Fruit fly (Drosophila melanogaster) whole organism, embryonic: ENCODE measurements around the gene CG34242.

ENCODE experiments used
- Awh ChIP-seq: fragments of 200-800 bp; sonication (Bioruptor generic); IDR thresholded peaks from 2 replicates; pipeline ENCODE4, ENCODE4 v1.3.6; 2022; ENCODE audit warnings: missing biosample characterization, missing genetic modification characterization
- Bdp1 ChIP-seq: fragments of 200-800 bp; sonication (Bioruptor generic); optimal IDR thresholded peaks from 3 replicates; lab custom pipeline; 2016; ENCODE audit warnings: missing biosample characterization, missing genetic modification characterization
- CG10274 ChIP-seq: fragments of 200-800 bp; sonication (Bioruptor generic); optimal IDR thresholded peaks from 3 replicates; lab custom pipeline; 2017; ENCODE audit warnings: missing biosample characterization, mild to moderate bottlenecking, missing genetic modification characterization
- CG10959 ChIP-seq: fragments of 200-800 bp; sonication (Bioruptor generic); IDR thresholded peaks from 2 replicates; pipeline ENCODE4 v1.3.6; 2022; ENCODE audit warnings: missing biosample characterization, missing genetic modification characterization
- CG11560 ChIP-seq: fragments of 200-800 bp; sonication (Bioruptor generic); IDR thresholded peaks from 3 replicates; pipeline ENCODE4 v1.3.6; 2022; ENCODE audit warnings: missing biosample characterization, missing genetic modification characterization
- CG12104 ChIP-seq: fragments of 200-800 bp; sonication (Bioruptor generic); optimal IDR thresholded peaks from 3 replicates; lab custom pipeline; 2016; ENCODE audit warnings: missing biosample characterization, missing genetic modification characterization
- CG12219 ChIP-seq: fragments of 200-800 bp; sonication (Bioruptor generic); optimal IDR thresholded peaks from 3 replicates; lab custom pipeline; 2018; ENCODE audit warnings: missing biosample characterization, mild to moderate bottlenecking, missing genetic modification characterization
- CG15073 ChIP-seq: fragments of 200-800 bp; sonication (Bioruptor generic); optimal IDR thresholded peaks from 2 replicates; lab custom pipeline; 2016; ENCODE audit warnings: missing biosample characterization, missing genetic modification characterization
- CG17912 ChIP-seq: fragments of 200-800 bp; sonication (Bioruptor generic); optimal IDR thresholded peaks from 2 replicates; lab custom pipeline; 2018; ENCODE audit warnings: missing biosample characterization, mild to moderate bottlenecking, missing genetic modification characterization
- CG18262 ChIP-seq: fragments of 200-800 bp; optimal IDR thresholded peaks from 3 replicates; lab custom pipeline; 2019; ENCODE audit warnings: missing biosample characterization, mild to moderate bottlenecking, missing genetic modification characterization, moderate library complexity
- CG2202 ChIP-seq: fragments of 200-800 bp; sonication (Bioruptor generic); optimal IDR thresholded peaks from 2 replicates; lab custom pipeline; 2018; ENCODE audit warnings: missing biosample characterization, mild to moderate bottlenecking, missing genetic modification characterization
- CG30020 ChIP-seq: fragments of 200-800 bp; optimal IDR thresholded peaks from 2 replicates; lab custom pipeline; 2019; ENCODE audit warnings: missing biosample characterization, mild to moderate bottlenecking, missing genetic modification characterization, moderate library complexity
- CG32532 ChIP-seq: fragments of 200-800 bp; sonication (Bioruptor generic); IDR thresholded peaks from 2 replicates; pipeline ENCODE4 v1.3.6; 2022; ENCODE audit warnings: missing biosample characterization, missing genetic modification characterization
- CG3726 ChIP-seq: fragments of 200-800 bp; sonication (Bioruptor generic); IDR thresholded peaks from 3 replicates; pipeline ENCODE4, ENCODE4 v1.3.6; 2022; ENCODE audit warnings: missing biosample characterization, missing genetic modification characterization
- CG3838 ChIP-seq: fragments of 200-800 bp; sonication (Bioruptor generic); optimal IDR thresholded peaks from 3 replicates; lab custom pipeline; 2016; ENCODE audit warnings: missing biosample characterization, missing genetic modification characterization
- CG4282 ChIP-seq: fragments of 200-800 bp; sonication (Bioruptor generic); optimal IDR thresholded peaks from 2 replicates; lab custom pipeline; 2016; ENCODE audit warnings: missing biosample characterization, missing genetic modification characterization
- CG4360 ChIP-seq: fragments of 200-800 bp; sonication (Bioruptor generic); IDR thresholded peaks from 2 replicates; pipeline ENCODE4 v1.3.6; 2022; ENCODE audit warnings: missing biosample characterization, missing genetic modification characterization
- CG5245 ChIP-seq: fragments of 200-800 bp; sonication (Bioruptor generic); optimal IDR thresholded peaks from 3 replicates; lab custom pipeline; 2016; ENCODE audit warnings: missing biosample characterization, missing genetic modification characterization
- CG7745 ChIP-seq: fragments of 200-800 bp; sonication (Bioruptor generic); optimal IDR thresholded peaks from 2 replicates; lab custom pipeline; 2018; ENCODE audit warnings: missing biosample characterization, mild to moderate bottlenecking, missing genetic modification characterization, moderate library complexity
- CG8089 ChIP-seq: fragments of 200-800 bp; sonication (Bioruptor generic); optimal IDR thresholded peaks from 3 replicates; lab custom pipeline; 2016; ENCODE audit warnings: missing biosample characterization, missing genetic modification characterization
- D19A ChIP-seq: fragments of 200-800 bp; optimal IDR thresholded peaks from 3 replicates; lab custom pipeline; 2019; ENCODE audit warnings: missing biosample characterization, mild to moderate bottlenecking, missing genetic modification characterization, moderate library complexity
- ERR ChIP-seq: fragments of 200-800 bp; sonication (Bioruptor generic); optimal IDR thresholded peaks from 2 replicates; lab custom pipeline; 2016; ENCODE audit warnings: missing biosample characterization, missing genetic modification characterization
- Kr ChIP-seq: fragments of 200-800 bp; sonication (Bioruptor generic); optimal IDR thresholded peaks from 2 replicates; lab custom pipeline; 2017; ENCODE audit warnings: missing biosample characterization, mild to moderate bottlenecking, missing genetic modification characterization
- Lhr ChIP-seq: fragments of 200-800 bp; sonication (Bioruptor generic); optimal IDR thresholded peaks from 3 replicates; lab custom pipeline; 2017; ENCODE audit warnings: mild to moderate bottlenecking, missing biosample characterization, missing genetic modification reagents, missing genetic modification characterization
- MBD-R2 ChIP-seq: fragments of 200-800 bp; sonication (Bioruptor generic); IDR thresholded peaks from 2 replicates; pipeline ENCODE4 v1.3.6; 2022; ENCODE audit warnings: missing biosample characterization, missing genetic modification characterization
- Mad ChIP-seq: fragments of 200-800 bp; sonication (Bioruptor generic); optimal IDR thresholded peaks from 2 replicates; lab custom pipeline; 2016; ENCODE audit warnings: missing biosample characterization, missing genetic modification characterization
- NC2β ChIP-seq: fragments of 200-800 bp; sonication (Bioruptor generic); optimal IDR thresholded peaks from 2 replicates; lab custom pipeline; 2016; ENCODE audit warnings: missing biosample characterization, missing genetic modification characterization
- NFAT ChIP-seq: fragments of 200-800 bp; sonication (Bioruptor generic); IDR thresholded peaks from 2 replicates; pipeline ENCODE4 v1.3.6; 2022; ENCODE audit warnings: missing biosample characterization, missing genetic modification characterization
- Neu2 ChIP-seq: fragments of 200-800 bp; sonication (Bioruptor generic); optimal IDR thresholded peaks from 3 replicates; lab custom pipeline; 2016; ENCODE audit warnings: missing biosample characterization, missing genetic modification characterization, borderline replicate concordance
- Nf-YB ChIP-seq: fragments of 200-800 bp; sonication (Bioruptor generic); optimal IDR thresholded peaks from 3 replicates; lab custom pipeline; 2019; ENCODE audit warnings: missing biosample characterization, mild to moderate bottlenecking, missing genetic modification characterization, moderate library complexity
- NfI ChIP-seq: fragments of 200-800 bp; sonication (Bioruptor generic); optimal IDR thresholded peaks from 3 replicates; lab custom pipeline; 2018; ENCODE audit warnings: missing biosample characterization, mild to moderate bottlenecking, missing genetic modification characterization, moderate library complexity
- Sox102F ChIP-seq: fragments of 200-800 bp; sonication (Bioruptor generic); optimal IDR thresholded peaks from 2 replicates; lab custom pipeline; 2018; ENCODE audit warnings: missing biosample characterization, mild to moderate bottlenecking, missing genetic modification characterization, moderate library complexity
- Xrp1 ChIP-seq: fragments of 200-800 bp; sonication (Bioruptor generic); IDR thresholded peaks from 2 replicates; pipeline ENCODE4 v1.3.6; 2022; ENCODE audit warnings: missing biosample characterization, missing genetic modification characterization
- az2 ChIP-seq: fragments of 200-800 bp; sonication (Bioruptor generic); optimal IDR thresholded peaks from 3 replicates; lab custom pipeline; 2016; ENCODE audit warnings: missing biosample characterization, missing genetic modification characterization
- croc ChIP-seq: fragments of 200-800 bp; sonication (Bioruptor generic); conservative IDR thresholded peaks from 3 replicates; pipeline ENCODE4 v1.3.6; 2022; ENCODE audit warnings: missing biosample characterization, missing genetic modification characterization
- crp ChIP-seq, 2 experiments: fragments of 200-800 bp; sonication (Bioruptor generic); optimal IDR thresholded peaks; 2 replicates in 1 of 2; 3 replicates in 1 of 2; lab custom pipeline; 2017; ENCODE audit warnings: missing biosample characterization in 2 of 2, missing genetic modification characterization in 2 of 2, mild to moderate bottlenecking in 1 of 2, moderate library complexity in 1 of 2
- emc ChIP-seq: fragments of 200-800 bp; sonication (Bioruptor generic); optimal IDR thresholded peaks from 2 replicates; lab custom pipeline; 2016; ENCODE audit warnings: missing biosample characterization, missing genetic modification characterization
- grn ChIP-seq: fragments of 200-800 bp; sonication (Bioruptor generic); optimal IDR thresholded peaks from 3 replicates; lab custom pipeline; 2017; ENCODE audit warnings: missing biosample characterization, missing genetic modification characterization
- gsb ChIP-seq: fragments of 200-800 bp; sonication (Bioruptor generic); IDR thresholded peaks from 2 replicates; pipeline ENCODE4 v1.3.6; 2022; ENCODE audit warnings: missing biosample characterization, missing genetic modification characterization
- h ChIP-seq: fragments of >200 bp; optimal IDR thresholded peaks from 2 replicates; lab custom pipeline; 2017
- kah ChIP-seq: fragments of 200-800 bp; sonication (Bioruptor generic); optimal IDR thresholded peaks from 2 replicates; lab custom pipeline; 2018; ENCODE audit warnings: missing biosample characterization, mild to moderate bottlenecking, missing genetic modification characterization
- nerfin-1 ChIP-seq: fragments of 200-800 bp; sonication (Bioruptor generic); optimal IDR thresholded peaks from 3 replicates; lab custom pipeline; 2019; ENCODE audit warnings: missing biosample characterization, mild to moderate bottlenecking, missing genetic modification characterization, moderate library complexity
- nmo ChIP-seq: fragments of 200-800 bp; sonication (Bioruptor generic); optimal IDR thresholded peaks from 2 replicates; lab custom pipeline; 2018; ENCODE audit warnings: missing biosample characterization, mild to moderate bottlenecking, missing genetic modification characterization, moderate library complexity
- nom ChIP-seq: fragments of 200-800 bp; sonication (Bioruptor generic); optimal IDR thresholded peaks from 2 replicates; lab custom pipeline; 2017; ENCODE audit warnings: missing biosample characterization, missing genetic modification characterization, mild to moderate bottlenecking, moderate library complexity, missing genetic modification reagents
- peb ChIP-seq: fragments of 200-800 bp; sonication (Bioruptor generic); IDR thresholded peaks from 2 replicates; pipeline ENCODE4 v1.3.6; 2022; ENCODE audit warnings: missing biosample characterization, missing genetic modification characterization
- pzg ChIP-seq: fragments of 200-800 bp; sonication (Bioruptor generic); optimal IDR thresholded peaks from 3 replicates; lab custom pipeline; 2018; ENCODE audit warnings: missing biosample characterization, mild to moderate bottlenecking, missing genetic modification characterization, moderate library complexity
- salm ChIP-seq: fragments of 200-800 bp; sonication (Bioruptor generic); optimal IDR thresholded peaks from 2 replicates; lab custom pipeline; 2018; ENCODE audit warnings: missing biosample characterization, mild to moderate bottlenecking, missing genetic modification characterization
- sisA ChIP-seq: fragments of 200-800 bp; sonication (Bioruptor generic); IDR thresholded peaks from 2 replicates; pipeline ENCODE4 v1.3.6; 2022; ENCODE audit warnings: missing biosample characterization, missing genetic modification characterization
- tll ChIP-seq, 2 experiments: fragments of 200-800 bp in 1 of 2; fragments of >200 bp in 1 of 2; sonication (Bioruptor generic) in 1 of 2; optimal IDR thresholded peaks; 2 replicates each; lab custom pipeline; 2017 to 2019; ENCODE audit warnings: missing biosample characterization in 2 of 2, missing genetic modification characterization in 2 of 2, mild to moderate bottlenecking in 1 of 2, moderate library complexity in 1 of 2
- usp ChIP-seq: fragments of >200 bp; optimal IDR thresholded peaks from 2 replicates; lab custom pipeline; 2017; ENCODE audit warnings: missing biosample characterization, missing genetic modification characterization
- wor ChIP-seq: fragments of 200-800 bp; sonication (Bioruptor generic); IDR thresholded peaks from 2 replicates; pipeline ENCODE4 v1.3.6; 2022; ENCODE audit warnings: missing biosample characterization, missing genetic modification characterization

Gene CG34242

dm6 chr3L:12514762-12515215 is 19.0 kb upstream of the CG34242 start, which contains the start of the genes sti and tral (continued):
- TF ChIP-seq Sox102F: peak; percentile 83
- TF ChIP-seq sisA (GFP tag; lab: Robert Waterston, UW): peak; percentile 87
- peak; percentile 84 for TF ChIP-seq Bdp1
- TF ChIP-seq CG2202: peak; percentile 72
- TF ChIP-seq tll (GFP tag; optimal IDR thresholded peaks at IDR 0.05; lab: Kevin White, UChicago): no peak
- TF ChIP-seq CG7745 (tag; lab: Kevin White, UChicago): no peak
- peak; percentile 88 for TF ChIP-seq nmo (GFP tag; lab: Kevin White, UChicago)
- TF ChIP-seq peb (GFP tag; lab: Robert Waterston, UW): peak; percentile 53; the same call in 1 of the 2 replicates
- TF ChIP-seq Awh: peak; percentile 61
- peak; percentile 18; the same call in 1 of the 2 replicates for TF ChIP-seq CG4360 (GFP tag; lab: Robert Waterston, UW)
- TF ChIP-seq CG10959: peak; percentile 72
- TF ChIP-seq Kr (GFP tag; lab: Kevin White, UChicago): no peak
- peak; percentile 51 for TF ChIP-seq nom
- TF ChIP-seq CG18262 (tag; lab: Kevin White, UChicago): peak; percentile 79
- peak; percentile 93 for TF ChIP-seq pzg (GFP tag; lab: Kevin White, UChicago)
- TF ChIP-seq CG12219 (GFP tag; lab: Kevin White, UChicago): peak; percentile 59
- TF ChIP-seq CG11560 (tag; lab: Robert Waterston, UW): peak; percentile 81
- no peak for TF ChIP-seq CG15073 (GFP tag; lab: Kevin White, UChicago)
- peak; percentile 81 for TF ChIP-seq nerfin-1 (tag; lab: Kevin White, UChicago)
- TF ChIP-seq MBD-R2: peak; percentile 91
- peak; percentile 89 for TF ChIP-seq CG8089
- TF ChIP-seq CG3838: peak; percentile 44
- peak; percentile 89 for TF ChIP-seq az2
- peak; percentile 79 for TF ChIP-seq Lhr
- TF ChIP-seq emc (GFP tag; lab: Kevin White, UChicago): peak; percentile 83
- TF ChIP-seq NfI (GFP tag; lab: Kevin White, UChicago): peak; percentile 91
- peak; percentile 84 for TF ChIP-seq Xrp1 (GFP tag; lab: Robert Waterston, UW)
- no peak for TF ChIP-seq usp (GFP tag; lab: Kevin White, UChicago)
- peak; percentile 67; the same call in 2 of the 3 replicates for TF ChIP-seq CG3726 (GFP tag; lab: Robert Waterston, UW)
- peak; percentile 93 for TF ChIP-seq Mad
- TF ChIP-seq grn: peak; percentile 40
- TF ChIP-seq CG17912 (GFP tag; lab: Kevin White, UChicago): peak; percentile 69
- TF ChIP-seq h (lab: Kevin White, UChicago): no peak
- TF ChIP-seq CG4282 (GFP tag; lab: Kevin White, UChicago): peak; percentile 90
- TF ChIP-seq kah (GFP tag; lab: Kevin White, UChicago): peak; percentile 36
- peak; percentile 88 for TF ChIP-seq NFAT
- TF ChIP-seq salm: peak; percentile 53
- peak; percentile 86 for TF ChIP-seq ERR (GFP tag; lab: Kevin White, UChicago)
- TF ChIP-seq Nf-YB (GFP tag; lab: Kevin White, UChicago): peak; percentile 58
- peak; percentile 86 for TF ChIP-seq CG5245 (GFP tag; lab: Kevin White, UChicago)
- TF ChIP-seq D19A (tag; lab: Kevin White, UChicago): peak; percentile 47
- peak; percentile 70 for TF ChIP-seq croc (GFP tag; lab: Robert Waterston, UW)
- TF ChIP-seq CG12104 (GFP tag; lab: Kevin White, UChicago): peak; percentile 80
- peak; percentile 94 for TF ChIP-seq NC2β
- TF ChIP-seq gsb (GFP tag; lab: Robert Waterston, UW): peak; percentile 57
- peak; percentile 61 for TF ChIP-seq CG10274 (GFP tag; lab: Kevin White, UChicago)
- TF ChIP-seq CG30020 (tag; lab: Kevin White, UChicago): peak; percentile 75
- peak; percentile 69 for TF ChIP-seq Neu2 (GFP tag; lab: Kevin White, UChicago)
- TF ChIP-seq CG32532 (GFP tag; lab: Robert Waterston, UW): peak; percentile 89
- TF ChIP-seq wor (GFP tag; lab: Robert Waterston, UW): peak; percentile 65
- peak in 1 of 2 experiments; percentile 53 for TF ChIP-seq crp (GFP tag; optimal IDR thresholded peaks at IDR 0.05; lab: Kevin White, UChicago)
